Fruit fly (Drosophila melanogaster): Measurements from ENCODE around the gene PIG-S.

The PIG-S gene

dm6 chr3R:24947332-24947731, 29.7 kb upstream of the PIG-S start, which contains the start of gene mah:
TSS of gene mah (plus strand) at chr3R:24947632.
- no peak for TF ChIP-seq ovo (GFP tag; optimal IDR thresholded peaks at IDR 0.05)
- no peak for TF ChIP-seq tj (GFP tag; optimal IDR thresholded peaks at IDR 0.05)
- TF ChIP-seq Clk (GFP tag; optimal IDR thresholded peaks at IDR 0.05), result no peak
- TF ChIP-seq CG12768 (GFP tag; optimal IDR thresholded peaks at IDR 0.05), result no peak
- TF ChIP-seq cnc (optimal IDR thresholded peaks at IDR 0.05), result no peak
- TF ChIP-seq CG5204 (GFP tag; optimal IDR thresholded peaks at IDR 0.05), result no peak
- no peak for TF ChIP-seq CG7101 (tag; optimal IDR thresholded peaks at IDR 0.05)
- TF ChIP-seq cic (GFP tag; optimal IDR thresholded peaks at IDR 0.05), result no peak
- TF ChIP-seq pad (GFP tag; optimal IDR thresholded peaks at IDR 0.05), result no peak
- no peak for TF ChIP-seq CG7045 (GFP tag; optimal IDR thresholded peaks at IDR 0.05)
- TF ChIP-seq CG11617 (GFP tag; optimal IDR thresholded peaks at IDR 0.05), result no peak
- no peak for TF ChIP-seq Hr96 (GFP tag; optimal IDR thresholded peaks at IDR 0.05)
- TF ChIP-seq CG14711 (tag; optimal IDR thresholded peaks at IDR 0.05), result no peak
- no peak for TF ChIP-seq CG33017 (tag; optimal IDR thresholded peaks at IDR 0.05)
- TF ChIP-seq CG1620 (GFP tag; optimal IDR thresholded peaks at IDR 0.05), result no peak
- TF ChIP-seq kay (GFP tag; ENCODE audit: borderline replicate concordance), result no peak

- TF ChIP-seq bab1 (GFP tag; optimal IDR thresholded peaks at IDR 0.05), result peak; percentile 81
- peak; percentile 58 for TF ChIP-seq Crg-1 (GFP tag; optimal IDR thresholded peaks at IDR 0.05)
- TF ChIP-seq CG11617 (GFP tag; optimal IDR thresholded peaks at IDR 0.05), result peak; percentile 63
- TF ChIP-seq pad (GFP tag; optimal IDR thresholded peaks at IDR 0.05), result peak; percentile 55
- peak; percentile 31 for TF ChIP-seq CG7045 (GFP tag; optimal IDR thresholded peaks at IDR 0.05)
- peak; percentile 53 for TF ChIP-seq Hr96 (GFP tag; optimal IDR thresholded peaks at IDR 0.05)
- no peak for TF ChIP-seq CG12768 (GFP tag; optimal IDR thresholded peaks at IDR 0.05)
- TF ChIP-seq CG5204 (GFP tag; optimal IDR thresholded peaks at IDR 0.05), result peak; percentile 71
- no peak for TF ChIP-seq kay (GFP tag; ENCODE audit: borderline replicate concordance)
- TF ChIP-seq toe (GFP tag; optimal IDR thresholded peaks at IDR 0.05), result peak; percentile 69
- TF ChIP-seq cnc (optimal IDR thresholded peaks at IDR 0.05), result no peak
- TF ChIP-seq CG14711 (tag; optimal IDR thresholded peaks at IDR 0.05), result peak; percentile 38
- no peak for TF ChIP-seq cic (GFP tag; optimal IDR thresholded peaks at IDR 0.05)
- TF ChIP-seq Mnt (GFP tag; optimal IDR thresholded peaks at IDR 0.05), result peak; percentile 34
- TF ChIP-seq CG1620 (GFP tag; optimal IDR thresholded peaks at IDR 0.05), result peak; percentile 50
- TF ChIP-seq tj (GFP tag; optimal IDR thresholded peaks at IDR 0.05), result peak; percentile 13
- TF ChIP-seq CG7101 (tag; optimal IDR thresholded peaks at IDR 0.05), result peak; percentile 53
These were observed 27.5 kb upstream of the PIG-S start, which contains the start of the genes ssh and Nmnat for dm6 chr3R:24944920-24945853. TSS of gene ssh (minus strand) at chr3R:24944956. TSS of gene Nmnat (plus strand) at chr3R:24945237.

- no peak for TF ChIP-seq cic (GFP tag; optimal IDR thresholded peaks at IDR 0.05)
- peak; percentile 37 for TF ChIP-seq Mnt (GFP tag; optimal IDR thresholded peaks at IDR 0.05)
- TF ChIP-seq pad (GFP tag; optimal IDR thresholded peaks at IDR 0.05), result peak; percentile 13
- no peak for TF ChIP-seq Crg-1 (GFP tag; optimal IDR thresholded peaks at IDR 0.05)
- no peak for TF ChIP-seq CG7045 (GFP tag; optimal IDR thresholded peaks at IDR 0.05)
- peak; percentile 47 for TF ChIP-seq bab1 (GFP tag; optimal IDR thresholded peaks at IDR 0.05)
- TF ChIP-seq Hr96 (GFP tag; optimal IDR thresholded peaks at IDR 0.05), result no peak
- peak; percentile 24 for TF ChIP-seq CG14711 (tag; optimal IDR thresholded peaks at IDR 0.05)
- peak; percentile 4 for TF ChIP-seq CG7101 (tag; optimal IDR thresholded peaks at IDR 0.05)
- TF ChIP-seq CG33017 (tag; optimal IDR thresholded peaks at IDR 0.05), result no peak
- TF ChIP-seq CG5204 (GFP tag; optimal IDR thresholded peaks at IDR 0.05), result no peak
- TF ChIP-seq Clk (GFP tag; optimal IDR thresholded peaks at IDR 0.05), result no peak
- TF ChIP-seq tj (GFP tag; optimal IDR thresholded peaks at IDR 0.05), result no peak
- no peak for TF ChIP-seq CG1620 (GFP tag; optimal IDR thresholded peaks at IDR 0.05)
- peak; percentile 1 for TF ChIP-seq CG12768 (GFP tag; optimal IDR thresholded peaks at IDR 0.05)
- no peak for TF ChIP-seq kay (GFP tag; ENCODE audit: borderline replicate concordance)
- TF ChIP-seq cnc (optimal IDR thresholded peaks at IDR 0.05), result no peak
These were observed 20.4 kb upstream of the PIG-S start, which contains the start of gene Osbp for dm6 chr3R:24938049-24938448. TSS of gene Osbp (minus strand) at chr3R:24938222.

dm6 chr3R:24935758-24936157, 18.1 kb upstream of the PIG-S start:
- TF ChIP-seq tj (GFP tag; optimal IDR thresholded peaks at IDR 0.05) (no peak), CG33017 (tag; optimal IDR thresholded peaks at IDR 0.05) (no peak), CG5204 (GFP tag; optimal IDR thresholded peaks at IDR 0.05) (no peak), Hr96 (GFP tag; optimal IDR thresholded peaks at IDR 0.05) (no peak), pad (GFP tag; optimal IDR thresholded peaks at IDR 0.05) (no peak)

dm6 chr3R:24934542-24934941, 16.9 kb upstream of the PIG-S start:
- TF ChIP-seq cnc (optimal IDR thresholded peaks at IDR 0.05), result no peak
- TF ChIP-seq CG12768 (GFP tag; optimal IDR thresholded peaks at IDR 0.05), result no peak
- TF ChIP-seq ovo (GFP tag; optimal IDR thresholded peaks at IDR 0.05), result no peak
- no peak for TF ChIP-seq CG33017 (tag; optimal IDR thresholded peaks at IDR 0.05)
- no peak for TF ChIP-seq CG14711 (tag; optimal IDR thresholded peaks at IDR 0.05)
- no peak for TF ChIP-seq Clk (GFP tag; optimal IDR thresholded peaks at IDR 0.05)
- no peak for TF ChIP-seq bab1 (GFP tag; optimal IDR thresholded peaks at IDR 0.05)
- TF ChIP-seq CG5204 (GFP tag; optimal IDR thresholded peaks at IDR 0.05), result no peak
- TF ChIP-seq CG7045 (GFP tag; optimal IDR thresholded peaks at IDR 0.05), result no peak
- no peak for TF ChIP-seq CG11617 (GFP tag; optimal IDR thresholded peaks at IDR 0.05)
- TF ChIP-seq Mnt (GFP tag; optimal IDR thresholded peaks at IDR 0.05), result no peak
- TF ChIP-seq tj (GFP tag; optimal IDR thresholded peaks at IDR 0.05), result no peak
- no peak for TF ChIP-seq toe (GFP tag; optimal IDR thresholded peaks at IDR 0.05)
- no peak for TF ChIP-seq pad (GFP tag; optimal IDR thresholded peaks at IDR 0.05)
- no peak for TF ChIP-seq Crg-1 (GFP tag; optimal IDR thresholded peaks at IDR 0.05)

Measured in whole organism, adult.